Fruit fly (Drosophila melanogaster) Kc167 (cell line): ENCODE results near the gene CG4230.

Experiments used
- Sin3A ChIP-seq: fragments of >200 bp; optimal IDR thresholded peaks from 2 replicates; lab custom pipeline; 2018; ENCODE audit warnings: missing external identifiers
- psq ChIP-seq: fragments of >200 bp; optimal IDR thresholded peaks from 2 replicates; lab custom pipeline; 2017; ENCODE audit warnings: missing external identifiers

- TF ChIP-seq psq (lab: Kevin White, UChicago) (no peak), Sin3A (lab: Kevin White, UChicago) (no peak)
Observed at dm6 chr2L:5109059-5109458, 13.0 kb downstream of the CG4230 start.
